Fruit fly (Drosophila melanogaster) whole organism, embryonic: ENCODE measurements around the gene Ubc7.
A peak's percentile ranks its signal among the peaks of the same experiment; 100 is the strongest.

Source experiments
- Asciz ChIP-seq: fragments of 200-800 bp; sonication (Bioruptor generic); optimal IDR thresholded peaks from 2 replicates; lab custom pipeline; 2017; ENCODE audit warnings: missing biosample characterization, mild to moderate bottlenecking, missing genetic modification characterization, missing genetic modification reagents
- B-H2 ChIP-seq: fragments of 200-800 bp; sonication (Bioruptor generic); optimal IDR thresholded peaks from 2 replicates; lab custom pipeline; 2018; ENCODE audit warnings: missing biosample characterization, mild to moderate bottlenecking, missing genetic modification characterization
- Bgb ChIP-seq: fragments of 200-800 bp; sonication (Bioruptor generic); IDR thresholded peaks from 2 replicates; pipeline ENCODE4 v1.3.6; 2022; ENCODE audit warnings: missing biosample characterization, missing genetic modification characterization; ENCODE audit not compliant: partially characterized antibody
- CG11723 ChIP-seq: fragments of 200-800 bp; sonication (Bioruptor generic); optimal IDR thresholded peaks from 2 replicates; lab custom pipeline; 2017; ENCODE audit warnings: missing biosample characterization, mild to moderate bottlenecking, missing genetic modification characterization
- CG12769 ChIP-seq: fragments of 200-800 bp; sonication (Bioruptor generic); optimal IDR thresholded peaks from 2 replicates; lab custom pipeline; 2019; ENCODE audit warnings: missing biosample characterization, mild to moderate bottlenecking, missing genetic modification characterization, moderate library complexity
- CG14860 ChIP-seq: fragments of 200-800 bp; sonication (Bioruptor generic); IDR thresholded peaks from 3 replicates; pipeline ENCODE4 v1.3.6; 2022; ENCODE audit warnings: missing biosample characterization, missing genetic modification characterization; ENCODE audit not compliant: partially characterized antibody
- CG1529 ChIP-seq: fragments of 200-800 bp; sonication (Bioruptor generic); optimal IDR thresholded peaks from 3 replicates; lab custom pipeline; 2018; ENCODE audit warnings: missing biosample characterization, missing genetic modification characterization
- CG15514 ChIP-seq: fragments of 200-800 bp; sonication (Bioruptor generic); optimal IDR thresholded peaks from 3 replicates; lab custom pipeline; 2017; ENCODE audit warnings: missing biosample characterization, missing genetic modification characterization, mild to moderate bottlenecking, moderate library complexity, missing genetic modification reagents
- CG15601 ChIP-seq: fragments of 200-800 bp; sonication (Bioruptor generic); optimal IDR thresholded peaks from 3 replicates; lab custom pipeline; 2019; ENCODE audit warnings: missing biosample characterization, mild to moderate bottlenecking, missing genetic modification characterization, moderate library complexity
- CG16779 ChIP-seq: fragments of 200-800 bp; sonication (Bioruptor generic); IDR thresholded peaks from 2 replicates; pipeline ENCODE4 v1.3.6; 2022; ENCODE audit warnings: missing biosample characterization, missing genetic modification characterization
- CG17359 ChIP-seq: fragments of 200-800 bp; sonication (Bioruptor generic); optimal IDR thresholded peaks from 3 replicates; lab custom pipeline; 2018; ENCODE audit warnings: missing biosample characterization, mild to moderate bottlenecking, missing genetic modification characterization, moderate library complexity
- CG2116 ChIP-seq: fragments of 200-800 bp; sonication (Bioruptor generic); optimal IDR thresholded peaks from 3 replicates; lab custom pipeline; 2018; ENCODE audit warnings: missing biosample characterization, mild to moderate bottlenecking, missing genetic modification characterization
- CG2678 ChIP-seq: fragments of 200-800 bp; sonication (Bioruptor generic); optimal IDR thresholded peaks from 3 replicates; lab custom pipeline; 2019; ENCODE audit warnings: missing biosample characterization, mild to moderate bottlenecking, missing genetic modification characterization, moderate library complexity
- CG30403 ChIP-seq: fragments of 200-800 bp; sonication (Bioruptor generic); optimal IDR thresholded peaks from 3 replicates; lab custom pipeline; 2016; ENCODE audit warnings: missing biosample characterization, missing genetic modification characterization
- CG6683 ChIP-seq: fragments of 200-800 bp; sonication (Bioruptor generic); optimal IDR thresholded peaks from 2 replicates; lab custom pipeline; 2017; ENCODE audit warnings: missing biosample characterization, mild to moderate bottlenecking, missing genetic modification characterization, missing genetic modification reagents
- CG7271 ChIP-seq: fragments of 200-800 bp; sonication (Bioruptor generic); optimal IDR thresholded peaks from 2 replicates; lab custom pipeline; 2018; ENCODE audit warnings: missing biosample characterization, mild to moderate bottlenecking, missing genetic modification characterization, moderate library complexity
- CG8388 ChIP-seq: fragments of 200-800 bp; sonication (Bioruptor generic); optimal IDR thresholded peaks from 2 replicates; lab custom pipeline; 2019; ENCODE audit warnings: missing biosample characterization, mild to moderate bottlenecking, missing genetic modification characterization, moderate library complexity
- Camta ChIP-seq: fragments of 200-800 bp; sonication (Bioruptor generic); optimal IDR thresholded peaks from 2 replicates; lab custom pipeline; 2016; ENCODE audit warnings: missing biosample characterization, missing genetic modification characterization
- Dbx ChIP-seq: fragments of 200-800 bp; sonication (Bioruptor generic); IDR thresholded peaks from 3 replicates; pipeline ENCODE4 v1.3.6; 2022; ENCODE audit warnings: missing biosample characterization, missing genetic modification characterization
- Doc3 ChIP-seq: fragments of 200-800 bp; sonication (Bioruptor generic); IDR thresholded peaks from 3 replicates; pipeline ENCODE4 v1.3.6; 2022; ENCODE audit warnings: missing biosample characterization, missing genetic modification characterization; ENCODE audit not compliant: partially characterized antibody
- MBD-R2 ChIP-seq: fragments of 200-800 bp; sonication (Bioruptor generic); IDR thresholded peaks from 2 replicates; pipeline ENCODE4 v1.3.6; 2022; ENCODE audit warnings: missing biosample characterization, missing genetic modification characterization
- Oaz ChIP-seq: fragments of 200-800 bp; sonication (Bioruptor generic); IDR thresholded peaks from 2 replicates; pipeline ENCODE4 v1.3.6; 2022; ENCODE audit warnings: missing biosample characterization, missing genetic modification characterization
- Side ChIP-seq: fragments of 200-800 bp; sonication (Bioruptor generic); optimal IDR thresholded peaks from 2 replicates; lab custom pipeline; 2016; ENCODE audit warnings: missing biosample characterization, missing genetic modification characterization
- Sox100B ChIP-seq: fragments of 200-800 bp; sonication (Bioruptor generic); optimal IDR thresholded peaks from 3 replicates; lab custom pipeline; 2018; ENCODE audit warnings: missing biosample characterization, mild to moderate bottlenecking, missing genetic modification characterization
- TFAM ChIP-seq: fragments of 200-800 bp; sonication (Bioruptor generic); optimal IDR thresholded peaks from 2 replicates; lab custom pipeline; 2017; ENCODE audit warnings: missing biosample characterization, missing genetic modification characterization, inconsistent platforms
- ac ChIP-seq: fragments of 200-800 bp; sonication (Bioruptor generic); optimal IDR thresholded peaks from 3 replicates; lab custom pipeline; 2017; ENCODE audit warnings: missing biosample characterization, mild to moderate bottlenecking, missing genetic modification characterization
- ato ChIP-seq: fragments of 200-800 bp; sonication (Bioruptor generic); IDR thresholded peaks from 2 replicates; pipeline ENCODE4 v1.3.6; 2022; ENCODE audit warnings: missing biosample characterization, missing genetic modification characterization; ENCODE audit not compliant: partially characterized antibody
- az2 ChIP-seq: fragments of 200-800 bp; sonication (Bioruptor generic); optimal IDR thresholded peaks from 3 replicates; lab custom pipeline; 2016; ENCODE audit warnings: missing biosample characterization, missing genetic modification characterization
- caup ChIP-seq: fragments of 200-800 bp; sonication (Bioruptor generic); optimal IDR thresholded peaks from 3 replicates; lab custom pipeline; 2017; ENCODE audit warnings: missing biosample characterization, mild to moderate bottlenecking, missing genetic modification characterization, moderate library complexity; ENCODE audit not compliant: severe bottlenecking
- chif ChIP-seq, 2 experiments: fragments of 200-800 bp; sonication (Bioruptor generic); optimal IDR thresholded peaks; 3 replicates each; lab custom pipeline; 2016; ENCODE audit warnings: missing biosample characterization in 2 of 2, missing genetic modification characterization in 2 of 2
- ci ChIP-seq: fragments of 200-800 bp; sonication (Bioruptor generic); IDR thresholded peaks from 3 replicates; pipeline ENCODE4 v1.3.6; 2022; ENCODE audit warnings: missing biosample characterization, missing genetic modification characterization
- croc ChIP-seq: fragments of 200-800 bp; sonication (Bioruptor generic); conservative IDR thresholded peaks from 3 replicates; pipeline ENCODE4 v1.3.6; 2022; ENCODE audit warnings: missing biosample characterization, missing genetic modification characterization
- crp ChIP-seq, 2 experiments: fragments of 200-800 bp; sonication (Bioruptor generic); optimal IDR thresholded peaks; 2 replicates in 1 of 2; 3 replicates in 1 of 2; lab custom pipeline; 2017; ENCODE audit warnings: missing biosample characterization in 2 of 2, missing genetic modification characterization in 2 of 2, mild to moderate bottlenecking in 1 of 2, moderate library complexity in 1 of 2
- da ChIP-seq: fragments of 200-800 bp; sonication (Bioruptor generic); optimal IDR thresholded peaks from 2 replicates; lab custom pipeline; 2016; ENCODE audit warnings: missing biosample characterization, missing genetic modification characterization
- dati ChIP-seq: fragments of 200-800 bp; sonication (Bioruptor generic); IDR thresholded peaks from 2 replicates; pipeline ENCODE4 v1.3.6; 2022; ENCODE audit warnings: missing biosample characterization, missing genetic modification characterization
- fd64A ChIP-seq: fragments of 200-800 bp; sonication (Bioruptor generic); optimal IDR thresholded peaks from 3 replicates; lab custom pipeline; 2018; ENCODE audit warnings: missing biosample characterization, mild to moderate bottlenecking, missing genetic modification characterization
- grn ChIP-seq: fragments of 200-800 bp; sonication (Bioruptor generic); optimal IDR thresholded peaks from 3 replicates; lab custom pipeline; 2017; ENCODE audit warnings: missing biosample characterization, missing genetic modification characterization
- ham ChIP-seq: fragments of 200-800 bp; sonication (Bioruptor generic); IDR thresholded peaks from 2 replicates; pipeline ENCODE4 v1.3.6; 2022; ENCODE audit warnings: missing biosample characterization, missing genetic modification characterization
- insv ChIP-seq, 2 experiments: fragments of 200-800 bp; sonication (Bioruptor generic); optimal IDR thresholded peaks; 3 replicates each; lab custom pipeline; 2016 to 2018; ENCODE audit warnings: missing biosample characterization in 2 of 2, missing genetic modification characterization in 2 of 2
- lola ChIP-seq, 3 experiments: fragments of >200 bp in 2 of 3; fragments of 200-800 bp in 1 of 3; sonication (Bioruptor generic) in 1 of 3; optimal IDR thresholded peaks; 2 replicates each; lab custom pipeline; 2017 to 2019; ENCODE audit warnings: missing biosample characterization in 3 of 3, missing genetic modification characterization in 3 of 3, mild to moderate bottlenecking in 1 of 3, moderate library complexity in 1 of 3
- oc ChIP-seq: fragments of 200-800 bp; sonication (Bioruptor generic); optimal IDR thresholded peaks from 2 replicates; lab custom pipeline; 2018; ENCODE audit warnings: missing biosample characterization, mild to moderate bottlenecking, missing genetic modification characterization, moderate library complexity
- org-1 ChIP-seq: fragments of 200-800 bp; sonication (Bioruptor generic); optimal IDR thresholded peaks from 2 replicates; lab custom pipeline; 2017; ENCODE audit warnings: missing biosample characterization, missing genetic modification characterization
- pan ChIP-seq, 4 experiments: fragments of >200 bp in 3 of 4; fragments of 200-800 bp in 1 of 4; sonication (Bioruptor generic) in 1 of 4; optimal IDR thresholded peaks in 3 of 4; IDR thresholded peaks in 1 of 4; 2 replicates each; pipeline versions ENCODE4 v1.3.6 to Lab custom; 2017 to 2022; ENCODE audit warnings: missing biosample characterization in 2 of 4, missing genetic modification characterization in 2 of 4, mixed read lengths in 1 of 4
- pnt ChIP-seq: fragments of 200-800 bp; sonication (Bioruptor generic); optimal IDR thresholded peaks from 3 replicates; lab custom pipeline; 2016; ENCODE audit warnings: missing biosample characterization, missing genetic modification characterization
- sens-2 ChIP-seq: fragments of 200-800 bp; sonication (Bioruptor generic); IDR thresholded peaks from 2 replicates; pipeline ENCODE4 v1.3.6; 2022; ENCODE audit warnings: missing biosample characterization, missing genetic modification characterization
- sisA ChIP-seq: fragments of 200-800 bp; sonication (Bioruptor generic); IDR thresholded peaks from 2 replicates; pipeline ENCODE4 v1.3.6; 2022; ENCODE audit warnings: missing biosample characterization, missing genetic modification characterization
- sna ChIP-seq: fragments of 200-800 bp; sonication (Bioruptor generic); IDR thresholded peaks from 2 replicates; pipeline ENCODE4 v1.3.6; 2022; ENCODE audit warnings: missing biosample characterization, missing genetic modification characterization; ENCODE audit not compliant: partially characterized antibody
- vfl ChIP-seq: fragments of 200-800 bp; sonication (Bioruptor generic); optimal IDR thresholded peaks from 2 replicates; lab custom pipeline; 2016; ENCODE audit warnings: missing biosample characterization, missing genetic modification characterization

Gene Ubc7

dm6 chrX:16644535-16645131 lies 51.2 kb downstream of the Ubc7 start (continued):
- no peak for TF ChIP-seq CG8388 (GFP tag; lab: Kevin White, UChicago)
- no peak for TF ChIP-seq sna (GFP tag; lab: Robert Waterston, UW)
- TF ChIP-seq CG6683, result no peak
- no peak for TF ChIP-seq crp (GFP tag; optimal IDR thresholded peaks at IDR 0.05; lab: Kevin White, UChicago)
- TF ChIP-seq Sox100B (GFP tag; lab: Kevin White, UChicago), result peak; percentile 45
- TF ChIP-seq sisA (GFP tag; lab: Robert Waterston, UW), result no peak
- peak in 1 of 2 experiments; percentile 43 for TF ChIP-seq chif (GFP tag; optimal IDR thresholded peaks at IDR 0.05; lab: Kevin White, UChicago)
- TF ChIP-seq CG15601 (tag; lab: Kevin White, UChicago), result peak; percentile 50
- TF ChIP-seq Bgb, result no peak
- no peak for TF ChIP-seq CG7271 (tag; lab: Kevin White, UChicago)
- peak; percentile 69 for TF ChIP-seq oc
- no peak for TF ChIP-seq dati (GFP tag; lab: Robert Waterston, UW)
- TF ChIP-seq vfl (GFP tag; lab: Kevin White, UChicago), result no peak
- peak; percentile 74 for TF ChIP-seq ac (GFP tag; lab: Kevin White, UChicago)
- TF ChIP-seq ato (GFP tag; lab: Robert Waterston, UW), result no peak
- peak; percentile 87 for TF ChIP-seq grn (GFP tag; lab: Kevin White, UChicago)
- peak; percentile 38 for TF ChIP-seq Side (GFP tag; lab: Kevin White, UChicago)
- TF ChIP-seq caup (GFP tag; lab: Kevin White, UChicago), result peak; percentile 20
- TF ChIP-seq CG30403 (GFP tag; lab: Kevin White, UChicago), result no peak
- TF ChIP-seq CG14860, result no peak
- peak; percentile 38 for TF ChIP-seq org-1
- no peak for TF ChIP-seq Camta (GFP tag; lab: Kevin White, UChicago)
- TF ChIP-seq az2 (GFP tag; lab: Kevin White, UChicago), result no peak
- TF ChIP-seq ham, result no peak
- TF ChIP-seq CG1529 (GFP tag; lab: Kevin White, UChicago), result peak; percentile 52
- TF ChIP-seq MBD-R2, result no peak
- TF ChIP-seq Asciz (GFP tag; lab: Kevin White, UChicago), result peak; percentile 64
- peak; percentile 83 for TF ChIP-seq ci (GFP tag; lab: Robert Waterston, UW)
- peak; percentile 71 for TF ChIP-seq CG17359 (tag; lab: Kevin White, UChicago)
- TF ChIP-seq sens-2 (GFP tag; lab: Robert Waterston, UW), result no peak
- peak; percentile 72 for TF ChIP-seq fd64A (GFP tag; lab: Kevin White, UChicago)
- TF ChIP-seq pnt (GFP tag; lab: Kevin White, UChicago), result no peak
- no peak for TF ChIP-seq pan (optimal IDR thresholded peaks at IDR 0.05; lab: Kevin White, UChicago)
- TF ChIP-seq pan (GFP tag; optimal IDR thresholded peaks at IDR 0.05 in 1 of 2, IDR thresholded peaks at IDR 0.05 in 1 of 2), result no peak
- TF ChIP-seq croc, result no peak
- TF ChIP-seq Oaz, result no peak
- no peak for TF ChIP-seq Doc3 (GFP tag; lab: Robert Waterston, UW)
- no peak for TF ChIP-seq CG16779 (GFP tag; lab: Robert Waterston, UW)
- peak in 1 of 2 experiments; percentile 50 for TF ChIP-seq insv (GFP tag; optimal IDR thresholded peaks at IDR 0.05; lab: Kevin White, UChicago)
- TF ChIP-seq CG12769, result peak; percentile 54
- TF ChIP-seq CG2678, result peak; percentile 64
- no peak for TF ChIP-seq Dbx (GFP tag; lab: Robert Waterston, UW)
- peak in 1 of 3 experiments; percentile 22 for TF ChIP-seq lola (GFP tag; optimal IDR thresholded peaks at IDR 0.05; lab: Kevin White, UChicago)
- TF ChIP-seq CG15514, result no peak
- TF ChIP-seq CG11723 (GFP tag; lab: Kevin White, UChicago), result peak; percentile 54
- no peak for TF ChIP-seq B-H2 (GFP tag; lab: Kevin White, UChicago)
- TF ChIP-seq da (GFP tag; lab: Kevin White, UChicago), result no peak
- TF ChIP-seq TFAM (GFP tag; lab: Kevin White, UChicago), result peak; percentile 24
- TF ChIP-seq CG2116, result peak; percentile 39
